Worm (Caenorhabditis elegans): ENCODE measurements around the gene F19D8.2.

The F19D8.2 gene

ce11 chrX:13838019-13838418 lies 3.8 kb downstream of the F19D8.2 start:
- TF ChIP-seq lsl-1 (GFP tag; optimal IDR thresholded peaks at IDR 0.05) = no peak
- no peak for TF ChIP-seq tbp1 (GFP tag; optimal IDR thresholded peaks at IDR 0.05)
- no peak for TF ChIP-seq die-1 (tag; optimal IDR thresholded peaks at IDR 0.05)
- no peak for TF ChIP-seq ekl-4 (GFP tag; IDR thresholded peaks at IDR 0.05)
- no peak for TF ChIP-seq nhr-27 (tag; optimal IDR thresholded peaks at IDR 0.05)
- no peak for TF ChIP-seq nfyb-1 (GFP tag; IDR thresholded peaks at IDR 0.05)
- TF ChIP-seq Y53F4B.3 (GFP tag; IDR thresholded peaks at IDR 0.05) = no peak
- no peak for TF ChIP-seq hmg-1.2 (GFP tag; IDR thresholded peaks at IDR 0.05)
- no peak for TF ChIP-seq Y79H2A.3 (GFP tag; conservative IDR thresholded peaks at IDR 0.05)
- TF ChIP-seq unc-62 (GFP tag; optimal IDR thresholded peaks at IDR 0.05) = no peak
- no peak for TF ChIP-seq aptf-3 (GFP tag; IDR thresholded peaks at IDR 0.05)
- TF ChIP-seq Y56A3A.18 (GFP tag; IDR thresholded peaks at IDR 0.05) = no peak
- no peak for TF ChIP-seq egrh-3 (GFP tag; IDR thresholded peaks at IDR 0.05)
- TF ChIP-seq hsf-1 (GFP tag; IDR thresholded peaks at IDR 0.05) = no peak
- no peak for TF ChIP-seq mcd-1 (GFP tag; IDR thresholded peaks at IDR 0.05)

ce11 chrX:13840336-13840735 lies 6.1 kb downstream of the F19D8.2 start:
- TF ChIP-seq snpc-3.4 (tag; optimal IDR thresholded peaks at IDR 0.05) (no peak), nhr-90 (tag; optimal IDR thresholded peaks at IDR 0.05) (no peak), ceh-27 (GFP tag; optimal IDR thresholded peaks at IDR 0.05) (no peak), ccch-3 (GFP tag; optimal IDR thresholded peaks at IDR 0.05) (no peak), Y79H2A.3 (GFP tag; conservative IDR thresholded peaks at IDR 0.05) (no peak), Y95B8A.8 (GFP tag; IDR thresholded peaks at IDR 0.05) (no peak), nfya-2 (GFP tag; IDR thresholded peaks at IDR 0.05) (no peak), mcd-1 (GFP tag; IDR thresholded peaks at IDR 0.05) (no peak)

- TF ChIP-seq egl-44 (GFP tag; IDR thresholded peaks at IDR 0.05) (no peak), nhr-80 (tag; optimal IDR thresholded peaks at IDR 0.05) (no peak)
Measured at ce11 chrX:13841277-13841676, 7.0 kb downstream of the F19D8.2 start, which contains the start of gene M03B6.1. TSS of gene M03B6.1 (plus strand) at chrX:13841610.

- no peak for TF ChIP-seq snpc-4 (GFP tag; optimal IDR thresholded peaks at IDR 0.05)
- TF ChIP-seq snpc-4 (tag; optimal IDR thresholded peaks at IDR 0.05) = no peak
- TF ChIP-seq attf-6 (GFP tag; IDR thresholded peaks at IDR 0.05) = no peak
- TF ChIP-seq F49E8.2 (tag; optimal IDR thresholded peaks at IDR 0.05; ENCODE audit: insufficient read depth) = no peak
Measured at ce11 chrX:13843676-13844075, 9.4 kb downstream of the F19D8.2 start, which contains the start of gene M03B6.5. TSS of gene M03B6.5 (plus strand) at chrX:13843976.

- TF ChIP-seq ZK185.1 (tag; optimal IDR thresholded peaks at IDR 0.05; ENCODE audit: poor library complexity, severe bottlenecking) = no peak
- no peak for TF ChIP-seq rpc-1 (optimal IDR thresholded peaks at IDR 0.05)
- TF ChIP-seq rpc-1 (tag; optimal IDR thresholded peaks at IDR 0.05) = no peak
- TF ChIP-seq D2030.7 (GFP tag; IDR thresholded peaks at IDR 0.05) = no peak
- TF ChIP-seq nfya-1 (tag; optimal IDR thresholded peaks at IDR 0.05; ENCODE audit: borderline replicate concordance, insufficient read depth) = no peak
- no peak for TF ChIP-seq attf-3 (GFP tag; conservative IDR thresholded peaks at IDR 0.05)
- TF ChIP-seq pbrm-1 (GFP tag; IDR thresholded peaks at IDR 0.05) = no peak
- TF ChIP-seq egl-18 (GFP tag; IDR thresholded peaks at IDR 0.05) = no peak
- TF ChIP-seq F57C9.4 (tag; optimal IDR thresholded peaks at IDR 0.05) = no peak
- no peak for TF ChIP-seq nhr-90 (tag; optimal IDR thresholded peaks at IDR 0.05)
- no peak for TF ChIP-seq gei-17 (GFP tag; optimal IDR thresholded peaks at IDR 0.05)
- no peak for TF ChIP-seq rcor-1 (GFP tag; IDR thresholded peaks at IDR 0.05)
- TF ChIP-seq F55B11.4 (tag; optimal IDR thresholded peaks at IDR 0.05; ENCODE audit: borderline replicate concordance, insufficient read depth) = no peak
- TF ChIP-seq repo-1 (tag; optimal IDR thresholded peaks at IDR 0.05) = no peak
- TF ChIP-seq tlf-1 (GFP tag; optimal IDR thresholded peaks at IDR 0.05) = no peak
Measured at ce11 chrX:13846024-13846423, 11.8 kb downstream of the F19D8.2 start.

All from whole organism, young adult.